Fruit fly (Drosophila melanogaster) ovary, adult (tissue): ENCODE results near the gene Sf3b1.
A peak's percentile ranks its signal among the peaks of the same experiment; 100 is the strongest.

ENCODE experiments used
- CG17801 ChIP-seq: fragments of 200-800 bp; optimal IDR thresholded peaks from 2 replicates; lab custom pipeline; 2019; ENCODE audit warnings: missing biosample characterization, mild to moderate bottlenecking, missing genetic modification characterization, moderate library complexity; ENCODE audit not compliant: partially characterized antibody

Gene Sf3b1

dm6 chr2L:574226-574625, 6.1 kb downstream of the Sf3b1 start, which contains the start of the genes Ipk2 and cold:
TSS of gene Ipk2 (minus strand) at chr2L:574264.
TSS of gene cold (plus strand) at chr2L:574291.
- TF ChIP-seq CG17801 (GFP tag; lab: Kevin White, UChicago) = peak; percentile 81

- TF ChIP-seq CG17801 (GFP tag; lab: Kevin White, UChicago) = no peak
Measured at dm6 chr2L:576559-577184, 8.5 kb downstream of the Sf3b1 start, which contains the start of gene Ptth. TSS of gene Ptth (minus strand) at chr2L:576896.

dm6 chr2L:577186-577585, 9.0 kb downstream of the Sf3b1 start, which contains the start of gene Pph13:
TSS of gene Pph13 (plus strand) at chr2L:577486.
- TF ChIP-seq CG17801 (GFP tag; lab: Kevin White, UChicago) = no peak

- TF ChIP-seq CG17801 (GFP tag; lab: Kevin White, UChicago) = no peak
Measured at dm6 chr2L:585268-585667, 17.1 kb downstream of the Sf3b1 start.

- no peak for TF ChIP-seq CG17801 (GFP tag; lab: Kevin White, UChicago)
Measured at dm6 chr2L:591511-591910, 23.4 kb downstream of the Sf3b1 start.

dm6 chr2L:594048-594447, 25.9 kb downstream of the Sf3b1 start:
- no peak for TF ChIP-seq CG17801 (GFP tag; lab: Kevin White, UChicago)

dm6 chr2L:594635-595384, 26.7 kb downstream of the Sf3b1 start, which contains the start of gene Gsc:
TSS of gene Gsc (minus strand) at chr2L:594685.
- TF ChIP-seq CG17801 (GFP tag; lab: Kevin White, UChicago) = no peak

dm6 chr2L:597771-598170, 29.6 kb downstream of the Sf3b1 start:
- no peak for TF ChIP-seq CG17801 (GFP tag; lab: Kevin White, UChicago)

- TF ChIP-seq CG17801 (GFP tag; lab: Kevin White, UChicago) = no peak
Measured at dm6 chr2L:601848-602247, 33.7 kb downstream of the Sf3b1 start.

- peak; percentile 2 for TF ChIP-seq CG17801 (GFP tag; lab: Kevin White, UChicago)
Measured at dm6 chr2L:602439-602879, 34.3 kb downstream of the Sf3b1 start, which contains the start of gene CG13689. TSS of gene CG13689 (plus strand) at chr2L:602813.

dm6 chr2L:604060-604459, 35.9 kb downstream of the Sf3b1 start:
- TF ChIP-seq CG17801 (GFP tag; lab: Kevin White, UChicago) = no peak

dm6 chr2L:606165-606564, 38.0 kb downstream of the Sf3b1 start:
- no peak for TF ChIP-seq CG17801 (GFP tag; lab: Kevin White, UChicago)

dm6 chr2L:606952-607351, 38.8 kb downstream of the Sf3b1 start:
- TF ChIP-seq CG17801 (GFP tag; lab: Kevin White, UChicago) = no peak

- no peak for TF ChIP-seq CG17801 (GFP tag; lab: Kevin White, UChicago)
Measured at dm6 chr2L:608143-608542, 40.0 kb downstream of the Sf3b1 start.

- TF ChIP-seq CG17801 (GFP tag; lab: Kevin White, UChicago) = no peak
Measured at dm6 chr2L:609497-609896, 41.4 kb downstream of the Sf3b1 start.

dm6 chr2L:612778-613177, 44.6 kb downstream of the Sf3b1 start:
- TF ChIP-seq CG17801 (GFP tag; lab: Kevin White, UChicago) = no peak
